Worm (Caenorhabditis elegans) whole organism, L2 larva: ENCODE results near the gene secs-1.

Experiments
- R02D3.7 ChIP-seq: fragments of 150-350 bp; optimal IDR thresholded peaks from 2 replicates; lab custom pipeline; 2014; ENCODE audit warnings: missing biosample characterization, missing genetic modification characterization
- ZK546.5 ChIP-seq: sonication (generic microtip); optimal IDR thresholded peaks from 2 replicates; lab custom pipeline; 2017; ENCODE audit warnings: missing biosample characterization, missing genetic modification characterization
- ama-1 ChIP-seq: fragments of 150-350 bp; optimal IDR thresholded peaks from 2 replicates; lab custom pipeline; 2018; ENCODE audit warnings: inconsistent platforms
- elt-1 ChIP-seq: fragments of 150-350 bp; optimal IDR thresholded peaks from 2 replicates; lab custom pipeline; 2014; ENCODE audit warnings: missing biosample characterization, missing genetic modification characterization
- unc-39 ChIP-seq: fragments of 150-350 bp; optimal IDR thresholded peaks from 2 replicates; lab custom pipeline; 2014; ENCODE audit warnings: missing biosample characterization, missing genetic modification characterization
- unc-62 ChIP-seq: fragments of 150-350 bp; optimal IDR thresholded peaks from 2 replicates; lab custom pipeline; 2014; ENCODE audit warnings: missing biosample characterization, missing genetic modification reagents, missing genetic modification characterization

DNA sequence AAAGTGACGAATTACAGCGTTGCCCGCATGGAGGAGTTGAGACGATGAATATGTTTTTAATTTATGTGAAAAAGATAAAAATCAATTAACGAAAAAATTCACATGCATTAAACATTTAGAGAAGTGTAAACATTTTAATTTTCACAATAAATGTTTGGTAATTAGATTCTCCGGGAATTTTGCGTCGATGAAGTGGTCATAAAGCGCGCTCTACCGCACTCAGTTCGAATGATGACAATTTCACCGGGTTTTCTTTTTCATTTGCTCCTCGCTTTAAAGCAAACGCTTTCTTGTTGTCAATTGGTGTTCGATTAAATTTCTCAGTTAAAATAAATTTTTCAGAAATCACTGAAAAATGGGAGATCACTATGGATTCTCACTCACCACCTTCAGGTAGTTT, 34.2 kb downstream of the secs-1 start, which contains the start of the genes D1054.1 and pas-2:
- TF ChIP-seq ama-1 (lab: Kevin White, UChicago) (no peak), unc-39 (tag; lab: Kevin White, UChicago) (no peak), unc-62 (GFP tag; lab: Kevin White, UChicago) (no peak), R02D3.7 (no peak), ZK546.5 (tag; lab: Kevin White, UChicago) (no peak), elt-1 (tag; lab: Kevin White, UChicago) (no peak)
